Fruit fly (Drosophila melanogaster) whole organism: Measurements from ENCODE around the gene daed.

Source experiments
- CG8478 ChIP-seq: fragments of >200 bp; optimal IDR thresholded peaks from 2 replicates; lab custom pipeline; 2018; ENCODE audit warnings: inconsistent platforms
- psq ChIP-seq: fragments of >200 bp; optimal IDR thresholded peaks from 2 replicates; lab custom pipeline; 2017
- usp ChIP-seq: fragments of >200 bp; optimal IDR thresholded peaks from 2 replicates; lab custom pipeline; 2017; ENCODE audit warnings: missing biosample characterization, missing genetic modification characterization, mixed read lengths

DNA sequence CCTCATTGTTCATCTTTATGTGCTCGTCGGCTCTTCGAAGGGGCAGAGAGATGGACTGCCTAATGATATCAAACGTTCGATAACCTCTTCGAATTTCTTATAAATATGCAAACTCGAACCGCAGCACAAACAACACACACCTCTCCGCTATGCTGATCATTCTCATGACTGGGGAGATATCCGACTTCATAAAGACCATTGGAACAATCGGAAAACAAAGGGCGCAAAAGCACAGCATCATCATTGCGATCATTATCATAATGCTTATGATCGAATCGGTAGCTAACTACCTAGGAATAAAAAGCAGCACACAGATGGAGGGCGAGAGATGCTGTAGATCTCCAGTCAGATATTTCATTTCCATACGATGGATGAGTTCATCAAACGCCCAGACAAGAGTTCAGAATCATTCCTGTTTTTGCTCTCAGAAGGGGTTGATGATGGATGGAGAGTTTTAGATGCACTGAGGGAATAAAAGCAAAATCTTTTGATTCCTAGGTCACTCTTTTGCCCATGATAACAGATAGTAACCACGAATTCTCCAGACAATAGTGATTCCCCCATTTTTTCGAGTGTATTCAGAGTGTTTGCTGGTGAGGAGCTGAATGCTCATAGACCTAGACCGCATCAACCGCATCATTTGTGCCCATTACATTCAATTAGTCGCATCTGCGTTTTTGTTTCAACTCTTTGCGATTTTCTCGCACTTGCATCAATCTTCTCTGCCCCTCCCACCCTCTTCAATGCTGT is 49.0 kb downstream of the daed start:
- TF ChIP-seq psq (no peak), CG8478 (no peak), usp (GFP tag; lab: Kevin White, UChicago) (no peak)
